Worm (Caenorhabditis elegans) whole organism, L4 larva: ENCODE data around the gene pitr-5.

Experiments
- dpl-1 ChIP-seq: fragments of 150-350 bp; optimal IDR thresholded peaks from 2 replicates; lab custom pipeline; 2014; ENCODE audit warnings: missing biosample characterization, missing genetic modification reagents, missing genetic modification characterization
- nhr-11 ChIP-seq: fragments of 150-350 bp; optimal IDR thresholded peaks from 2 replicates; lab custom pipeline; 2014; ENCODE audit warnings: missing biosample characterization, missing genetic modification characterization
- saeg-2 ChIP-seq: fragments of 200-800 bp; sonication (Bioruptor generic); IDR thresholded peaks from 2 replicates; pipeline ENCODE4 v1.3.6; 2022; ENCODE audit warnings: missing genetic modification reagents, missing genetic modification characterization, missing compliant biosample characterization
- set-16 ChIP-seq: fragments of 200-800 bp; sonication (Bioruptor generic); IDR thresholded peaks from 2 replicates; pipeline ENCODE4 v1.3.6; 2022; ENCODE audit warnings: missing genetic modification reagents, missing genetic modification characterization, missing compliant biosample characterization

DNA sequence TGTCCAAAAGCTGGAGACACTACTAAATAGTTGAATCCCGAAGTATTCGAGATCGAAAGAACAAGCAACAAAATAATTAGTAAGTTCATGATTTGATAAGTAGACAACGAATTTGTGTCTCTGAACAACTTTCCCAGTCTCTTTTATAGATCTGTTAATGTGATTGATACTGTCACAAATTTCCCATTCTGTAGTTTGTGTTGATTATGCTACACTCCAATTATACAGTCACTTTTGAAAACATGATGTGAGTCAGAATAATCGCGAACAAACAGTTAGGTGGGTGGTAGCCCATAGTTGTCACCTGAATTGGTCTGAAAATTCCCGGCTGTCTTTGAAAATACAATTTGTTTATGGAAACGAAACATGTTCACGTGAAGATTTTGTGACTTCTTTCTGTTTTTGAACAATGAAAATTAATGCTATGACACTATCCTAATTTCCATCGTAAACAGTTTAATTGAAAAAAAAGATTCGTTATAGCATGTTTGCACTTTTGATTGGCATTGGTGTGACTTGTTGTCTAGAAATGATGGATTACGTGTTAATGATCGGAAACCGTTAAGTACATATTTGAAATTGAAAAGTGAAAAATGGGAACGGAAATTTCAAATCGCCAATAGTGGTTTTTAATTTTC lies 21.1 kb upstream of the pitr-5 start, which contains the start of gene ugt-41:
- TF ChIP-seq nhr-11 (tag; lab: Kevin White, UChicago) (no peak), saeg-2 (GFP tag; lab: Robert Waterston, UW) (no peak), dpl-1 (GFP tag; lab: Kevin White, UChicago) (no peak), set-16 (GFP tag; lab: Robert Waterston, UW) (no peak)
